Fruit fly (Drosophila melanogaster) whole organism, wandering third instar larva: Measurements from ENCODE around the gene CG6276.

Source experiments
- Abd-B ChIP-seq: fragments of >200 bp; optimal IDR thresholded peaks from 2 replicates; lab custom pipeline; 2017; ENCODE audit warnings: missing biosample characterization, missing genetic modification characterization
- HLH106 ChIP-seq: fragments of 200-800 bp; optimal IDR thresholded peaks from 3 replicates; lab custom pipeline; 2019; ENCODE audit warnings: missing biosample characterization, mild to moderate bottlenecking, missing genetic modification characterization, moderate library complexity
- OdsH ChIP-seq: fragments of 200-800 bp; sonication (Bioruptor generic); optimal IDR thresholded peaks from 2 replicates; lab custom pipeline; 2016; ENCODE audit warnings: missing biosample characterization, mild to moderate bottlenecking, missing genetic modification characterization
- Vsx2 ChIP-seq: fragments of 200-300, 225-300 bp; sonication (Bioruptor generic); optimal IDR thresholded peaks from 2 replicates; lab custom pipeline; 2018; ENCODE audit warnings: missing biosample characterization, missing genetic modification characterization; ENCODE audit not compliant: partially characterized antibody
- br ChIP-seq: fragments of 200-800 bp; sonication (Bioruptor generic); optimal IDR thresholded peaks from 2 replicates; lab custom pipeline; 2016; ENCODE audit warnings: missing biosample characterization, missing genetic modification characterization
- lola ChIP-seq: fragments of >200 bp; optimal IDR thresholded peaks from 2 replicates; lab custom pipeline; 2017; ENCODE audit warnings: missing biosample characterization, missing genetic modification characterization
- psq ChIP-seq: fragments of 200-800 bp; sonication (Bioruptor generic); optimal IDR thresholded peaks from 3 replicates; lab custom pipeline; 2017; ENCODE audit warnings: missing biosample characterization, mild to moderate bottlenecking, missing genetic modification characterization, moderate library complexity
- usp ChIP-seq: fragments of >200 bp; optimal IDR thresholded peaks from 2 replicates; lab custom pipeline; 2017; ENCODE audit warnings: missing biosample characterization, missing genetic modification characterization
- woc ChIP-seq: sonication (Bioruptor generic); optimal IDR thresholded peaks from 2 replicates; lab custom pipeline; 2016; ENCODE audit warnings: missing biosample characterization, mild to moderate bottlenecking, missing genetic modification characterization

DNA sequence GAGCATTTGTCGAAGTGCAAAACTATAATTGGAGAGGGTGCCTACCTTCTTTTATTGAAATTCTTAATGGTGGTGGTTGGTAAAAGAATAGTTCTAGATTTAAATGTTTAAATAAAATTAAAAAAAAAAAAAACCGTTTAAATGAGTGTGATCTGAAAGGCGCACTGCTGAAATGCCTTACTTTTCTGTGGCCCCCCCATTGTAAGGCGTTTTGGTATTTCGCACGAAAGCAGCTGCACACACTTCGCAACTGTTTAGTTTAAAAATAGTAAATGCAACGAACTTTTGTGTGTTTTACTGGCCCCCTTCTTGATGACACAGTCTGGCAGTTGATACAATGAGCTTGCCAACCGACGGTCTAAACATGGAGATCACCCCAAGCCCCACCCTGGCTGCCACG lies 51.4 kb downstream of the CG6276 start, which contains the start of the genes CG14864 and Zip88E:
- no peak for TF ChIP-seq usp (GFP tag; lab: Kevin White, UChicago)
- no peak for TF ChIP-seq Vsx2 (GFP tag; lab: Kevin White, UChicago)
- no peak for TF ChIP-seq OdsH (GFP tag; lab: Kevin White, UChicago)
- no peak for TF ChIP-seq Abd-B (GFP tag; lab: Kevin White, UChicago)
- no peak for TF ChIP-seq psq (GFP tag; lab: Kevin White, UChicago)
- no peak for TF ChIP-seq woc (GFP tag; lab: Kevin White, UChicago)
- TF ChIP-seq lola (GFP tag; lab: Kevin White, UChicago) = no peak
- no peak for TF ChIP-seq br
- no peak for TF ChIP-seq HLH106
